Worm (Caenorhabditis elegans) whole organism, L3 larva: Measurements from ENCODE around the gene B0495.5.

Source experiments
- R02D3.7 ChIP-seq: fragments of 150-350 bp; optimal IDR thresholded peaks from 2 replicates; lab custom pipeline; 2014; ENCODE audit warnings: missing biosample characterization, missing genetic modification characterization
- ZK546.5 ChIP-seq: sonication (generic microtip); optimal IDR thresholded peaks from 2 replicates; lab custom pipeline; 2017; ENCODE audit warnings: missing biosample characterization, missing genetic modification characterization
- aly-2 ChIP-seq: fragments of 150-350 bp; optimal IDR thresholded peaks from 2 replicates; lab custom pipeline; 2014; ENCODE audit warnings: missing biosample characterization, missing genetic modification characterization
- ama-1 ChIP-seq: fragments of 150-350 bp; optimal IDR thresholded peaks from 2 replicates; lab custom pipeline; 2018
- ceh-16 ChIP-seq: sonication (generic microtip); optimal IDR thresholded peaks from 2 replicates; lab custom pipeline; 2017; ENCODE audit warnings: missing biosample characterization, missing genetic modification characterization
- ceh-28 ChIP-seq: fragments of 150-350 bp; optimal IDR thresholded peaks from 2 replicates; lab custom pipeline; 2014; ENCODE audit warnings: missing biosample characterization, missing genetic modification reagents, missing genetic modification characterization
- ceh-82 ChIP-seq: fragments of 150-350 bp; optimal IDR thresholded peaks from 2 replicates; lab custom pipeline; 2014; ENCODE audit warnings: missing biosample characterization, missing genetic modification characterization
- daf-12 ChIP-seq: fragments of 150-350 bp; optimal IDR thresholded peaks from 2 replicates; lab custom pipeline; 2014; ENCODE audit warnings: missing biosample characterization, missing genetic modification reagents, missing genetic modification characterization
- elt-1 ChIP-seq: fragments of 150-350 bp; optimal IDR thresholded peaks from 2 replicates; lab custom pipeline; 2014; ENCODE audit warnings: missing biosample characterization, missing genetic modification characterization
- elt-2 ChIP-seq: sonication (generic microtip); optimal IDR thresholded peaks from 2 replicates; lab custom pipeline; 2016; ENCODE audit warnings: missing genetic modification reagents, mild to moderate bottlenecking, missing genetic modification characterization, missing compliant biosample characterization
- elt-3 ChIP-seq, 3 experiments: fragments of 150-350 bp in 1 of 3; sonication (generic microtip) in 2 of 3; optimal IDR thresholded peaks; 2 replicates in 2 of 3; 4 replicates in 1 of 3; lab custom pipeline; 2014 to 2017; ENCODE audit warnings: missing biosample characterization in 3 of 3, missing genetic modification characterization in 3 of 3
- eor-1 ChIP-seq, 2 experiments: fragments of 150-350 bp; optimal IDR thresholded peaks; 2 replicates each; lab custom pipeline; 2014 to 2018; ENCODE audit warnings: missing biosample characterization in 2 of 2, missing genetic modification characterization in 2 of 2
- fkh-10 ChIP-seq: sonication (generic microtip); optimal IDR thresholded peaks from 2 replicates; lab custom pipeline; 2017; ENCODE audit warnings: missing biosample characterization, missing genetic modification reagents, missing genetic modification characterization
- fkh-2 ChIP-seq: fragments of 150-350 bp; optimal IDR thresholded peaks from 2 replicates; lab custom pipeline; 2014; ENCODE audit warnings: missing biosample characterization, missing genetic modification reagents, missing genetic modification characterization
- fos-1 ChIP-seq: fragments of 150-350 bp; optimal IDR thresholded peaks from 2 replicates; lab custom pipeline; 2014; ENCODE audit warnings: missing biosample characterization, missing genetic modification characterization
- hmg-11 ChIP-seq: sonication (generic microtip); optimal IDR thresholded peaks from 2 replicates; lab custom pipeline; 2016; ENCODE audit warnings: missing genetic modification characterization, missing compliant biosample characterization
- jun-1 ChIP-seq: fragments of 150-350 bp; optimal IDR thresholded peaks from 2 replicates; lab custom pipeline; 2014; ENCODE audit warnings: missing biosample characterization, missing genetic modification reagents, missing genetic modification characterization
- lin-39 ChIP-seq: fragments of 150-350 bp; optimal IDR thresholded peaks from 2 replicates; lab custom pipeline; 2018; ENCODE audit warnings: missing biosample characterization, missing genetic modification reagents, missing genetic modification characterization
- nfya-1 ChIP-seq: sonication (generic microtip); optimal IDR thresholded peaks from 2 replicates; lab custom pipeline; 2017; ENCODE audit warnings: missing genetic modification characterization, mild to moderate bottlenecking, missing compliant biosample characterization, antibody characterized with exemption, moderate library complexity; ENCODE audit not compliant: insufficient read depth
- nhr-11 ChIP-seq: fragments of 150-350 bp; optimal IDR thresholded peaks from 2 replicates; lab custom pipeline; 2014; ENCODE audit warnings: missing biosample characterization, missing genetic modification characterization
- nhr-12 ChIP-seq: fragments of 150-350 bp; optimal IDR thresholded peaks from 2 replicates; lab custom pipeline; 2014; ENCODE audit warnings: missing biosample characterization, missing genetic modification characterization
- nhr-23 ChIP-seq: fragments of 150-350 bp; optimal IDR thresholded peaks from 2 replicates; lab custom pipeline; 2014; ENCODE audit warnings: missing biosample characterization, missing genetic modification reagents, missing genetic modification characterization
- nhr-237 ChIP-seq: fragments of 150-350 bp; optimal IDR thresholded peaks from 2 replicates; lab custom pipeline; 2014; ENCODE audit warnings: missing biosample characterization, missing genetic modification characterization
- nhr-25 ChIP-seq: sonication (generic microtip); optimal IDR thresholded peaks from 2 replicates; lab custom pipeline; 2017; ENCODE audit warnings: missing biosample characterization, missing genetic modification characterization
- nhr-28 ChIP-seq: fragments of 150-350 bp; optimal IDR thresholded peaks from 2 replicates; lab custom pipeline; 2014; ENCODE audit warnings: missing biosample characterization, missing genetic modification characterization
- nhr-43 ChIP-seq: sonication (generic microtip); optimal IDR thresholded peaks from 2 replicates; lab custom pipeline; 2016; ENCODE audit warnings: mild to moderate bottlenecking, missing genetic modification characterization, missing compliant biosample characterization; ENCODE audit not compliant: poor library complexity, severe bottlenecking
- nhr-67 ChIP-seq: fragments of 150-350 bp; optimal IDR thresholded peaks from 2 replicates; lab custom pipeline; 2014; ENCODE audit warnings: missing biosample characterization, missing genetic modification characterization
- nhr-77 ChIP-seq: fragments of 150-350 bp; optimal IDR thresholded peaks from 2 replicates; lab custom pipeline; 2014; ENCODE audit warnings: missing biosample characterization, missing genetic modification characterization
- pha-4 ChIP-seq: fragments of 150-350 bp; optimal IDR thresholded peaks from 2 replicates; lab custom pipeline; 2014; ENCODE audit warnings: missing biosample characterization, missing genetic modification reagents, missing genetic modification characterization
- pqm-1 ChIP-seq: fragments of 150-350 bp; optimal IDR thresholded peaks from 2 replicates; lab custom pipeline; 2017; ENCODE audit warnings: missing biosample characterization, missing genetic modification characterization, inconsistent platforms
- sea-2 ChIP-seq: fragments of 150-350 bp; sonication (generic microtip); optimal IDR thresholded peaks from 4 replicates; lab custom pipeline; 2014; ENCODE audit warnings: missing biosample characterization, missing genetic modification reagents, missing genetic modification characterization
- snpc-4 ChIP-seq: fragments of 150-350 bp; optimal IDR thresholded peaks from 2 replicates; lab custom pipeline; 2014; ENCODE audit warnings: missing biosample characterization, missing genetic modification characterization
- tbx-2 ChIP-seq: sonication (generic microtip); optimal IDR thresholded peaks from 2 replicates; lab custom pipeline; 2016; ENCODE audit warnings: mild to moderate bottlenecking, missing genetic modification characterization, missing compliant biosample characterization
- unc-39 ChIP-seq: sonication (generic microtip); optimal IDR thresholded peaks from 4 replicates; lab custom pipeline; 2017; ENCODE audit warnings: missing biosample characterization, missing genetic modification characterization
- ztf-11 ChIP-seq: fragments of 150-350 bp; optimal IDR thresholded peaks from 2 replicates; lab custom pipeline; 2014; ENCODE audit warnings: missing biosample characterization, missing genetic modification characterization

Gene B0495.5

DNA sequence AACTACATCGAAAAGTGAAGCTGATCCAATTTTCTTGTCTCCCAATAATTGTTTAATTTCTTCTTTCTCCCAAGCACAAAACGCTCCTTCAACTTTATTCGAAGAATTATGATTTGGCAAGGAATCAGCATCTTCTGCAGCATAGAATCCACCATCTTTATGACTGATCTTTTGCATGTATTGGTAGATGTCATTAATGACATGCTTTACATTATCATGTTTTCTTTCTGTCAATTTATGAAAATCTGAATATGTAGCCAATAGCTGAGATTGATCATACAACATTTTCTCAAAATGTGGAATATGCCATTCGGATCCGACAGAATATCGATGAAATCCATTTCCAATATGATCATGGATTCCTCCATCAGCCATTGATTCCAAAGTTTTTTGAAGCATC is 1.1 kb downstream of the B0495.5 start:
- TF ChIP-seq sea-2 (no peak), nhr-237 (no peak), ama-1 (no peak), daf-12 (tag; lab: Kevin White, UChicago) (no peak), nhr-77 (tag; lab: Kevin White, UChicago) (no peak), pha-4 (tag; lab: Kevin White, UChicago) (no peak), nhr-11 (no peak), elt-2 (tag; lab: Kevin White, UChicago) (no peak), elt-3 (tag; optimal IDR thresholded peaks at IDR 0.05; lab: Kevin White, UChicago) (no peak), ceh-16 (tag; lab: Kevin White, UChicago) (no peak), hmg-11 (no peak)

ce11 chrII:7695636-7696035 is 2.7 kb downstream of the B0495.5 start:
- no peak for TF ChIP-seq daf-12 (tag; lab: Kevin White, UChicago)
- no peak for TF ChIP-seq ceh-28
- TF ChIP-seq pqm-1 (tag; lab: Kevin White, UChicago) = peak; percentile 88
- peak; percentile 55 for TF ChIP-seq jun-1 (tag; lab: Kevin White, UChicago)
- TF ChIP-seq hmg-11 = no peak
- peak; percentile 98 for TF ChIP-seq elt-2 (tag; lab: Kevin White, UChicago)
- TF ChIP-seq R02D3.7 (tag; lab: Kevin White, UChicago) = no peak
- TF ChIP-seq nhr-23 (tag; lab: Kevin White, UChicago) = no peak
- TF ChIP-seq snpc-4 (tag; lab: Kevin White, UChicago) = no peak
- TF ChIP-seq tbx-2 (tag; lab: Kevin White, UChicago) = no peak
- TF ChIP-seq unc-39 (tag; lab: Kevin White, UChicago) = no peak
- TF ChIP-seq ceh-82 (tag; lab: Kevin White, UChicago) = no peak
- no peak for TF ChIP-seq nfya-1 (tag; lab: Kevin White, UChicago)
- TF ChIP-seq nhr-25 = no peak
- no peak for TF ChIP-seq sea-2
- peak; percentile 3 for TF ChIP-seq pha-4 (tag; lab: Kevin White, UChicago)
- TF ChIP-seq fos-1 (tag; lab: Kevin White, UChicago) = no peak
- TF ChIP-seq ama-1 = no peak
- no peak for TF ChIP-seq nhr-237
- TF ChIP-seq nhr-12 (tag; lab: Kevin White, UChicago) = no peak
- TF ChIP-seq fkh-2 (tag; lab: Kevin White, UChicago) = no peak
- TF ChIP-seq ztf-11 (tag; lab: Kevin White, UChicago) = no peak
- no peak for TF ChIP-seq eor-1 (tag; optimal IDR thresholded peaks at IDR 0.05; lab: Kevin White, UChicago)

ce11 chrII:7694745-7695144 is 3.6 kb downstream of the B0495.5 start:
- TF ChIP-seq pqm-1 (tag; lab: Kevin White, UChicago) = peak; percentile 66
- TF ChIP-seq nhr-43 (tag; lab: Kevin White, UChicago) = no peak
- no peak for TF ChIP-seq ceh-16 (tag; lab: Kevin White, UChicago)
- TF ChIP-seq elt-2 (tag; lab: Kevin White, UChicago) = peak; percentile 85
- TF ChIP-seq jun-1 (tag; lab: Kevin White, UChicago) = peak; percentile 31

- TF ChIP-seq elt-2 (tag; lab: Kevin White, UChicago) (peak; percentile 87), pqm-1 (tag; lab: Kevin White, UChicago) (peak; percentile 78), jun-1 (tag; lab: Kevin White, UChicago) (no peak), aly-2 (tag; lab: Kevin White, UChicago) (no peak), fkh-10 (GFP tag; lab: Kevin White, UChicago) (no peak)
Observed at ce11 chrII:7693929-7694328, 4.4 kb downstream of the B0495.5 start, which contains the start of gene nhx-2. Gene nhx-2 (minus strand): TSS chrII:7693957.

- TF ChIP-seq nhr-25 (no peak), lin-39 (tag; lab: Kevin White, UChicago) (no peak), nhr-11 (no peak)
Observed at ce11 chrII:7690384-7690783, 7.9 kb downstream of the B0495.5 start, which contains the start of gene pid-1. Gene pid-1 (minus strand): TSS chrII:7690556.

DNA sequence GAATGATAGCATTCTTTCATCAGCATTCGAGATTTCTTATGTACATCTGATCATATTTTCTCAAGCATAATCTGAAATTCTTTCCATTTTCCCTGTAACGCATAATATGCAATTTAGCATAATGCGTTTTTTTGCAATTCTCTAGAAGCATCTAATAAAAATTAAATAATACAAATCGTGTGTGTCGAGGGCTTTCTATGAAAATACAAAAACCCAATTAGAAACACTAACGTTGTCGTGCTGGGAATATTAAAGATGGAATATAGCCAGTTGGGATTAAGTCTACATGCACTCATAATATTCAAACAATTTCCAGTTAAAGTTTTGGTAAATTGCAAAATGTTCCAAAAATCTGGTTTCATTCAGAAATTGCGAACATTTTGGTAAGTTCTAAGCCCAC is 13.7 kb downstream of the B0495.5 start, which contains the start of gene F18A1.1:
Gene F18A1.1, plus strand, starts transcription at position 301 of the 400 bp plus-strand sequence.
- TF ChIP-seq tbx-2 (tag; lab: Kevin White, UChicago) (no peak), ceh-28 (peak; percentile 29), ceh-82 (tag; lab: Kevin White, UChicago) (no peak), fkh-10 (GFP tag; lab: Kevin White, UChicago) (no peak), nhr-67 (tag; lab: Kevin White, UChicago) (no peak), hmg-11 (no peak), elt-1 (tag; lab: Kevin White, UChicago) (no peak), pqm-1 (tag; lab: Kevin White, UChicago) (no peak), ZK546.5 (tag; lab: Kevin White, UChicago) (no peak), nhr-28 (no peak), nhr-12 (tag; lab: Kevin White, UChicago) (no peak), nhr-43 (tag; lab: Kevin White, UChicago) (peak; percentile 18), ama-1 (no peak), unc-39 (tag; lab: Kevin White, UChicago) (no peak)
